Worm (Caenorhabditis elegans): ENCODE data around the gene melo-3.

DNA sequence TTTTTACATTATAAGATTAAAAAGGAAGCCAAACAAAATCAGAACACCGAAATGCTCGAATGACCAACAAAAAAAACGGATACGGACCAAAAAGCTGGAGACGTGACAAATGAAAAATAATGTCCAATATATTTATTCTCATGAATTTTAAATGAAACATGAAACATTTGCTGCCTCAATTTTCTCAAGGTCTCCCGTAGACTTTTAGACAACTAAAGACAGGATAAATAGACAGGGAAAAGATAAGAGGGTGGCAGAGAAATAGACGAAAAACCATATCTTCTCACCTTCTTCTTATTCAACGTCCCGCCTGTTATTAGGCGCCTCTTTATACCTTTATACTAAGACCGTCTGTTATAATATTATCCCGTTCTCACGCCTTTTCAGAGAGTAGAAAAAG is 20.9 kb downstream of the melo-3 start:
- no peak for TF ChIP-seq nhr-23 (tag; optimal IDR thresholded peaks at IDR 0.05)
- no peak for TF ChIP-seq fkh-10 (GFP tag; optimal IDR thresholded peaks at IDR 0.05)
- TF ChIP-seq pha-4 (tag; optimal IDR thresholded peaks at IDR 0.05), result no peak
- no peak for TF ChIP-seq nhr-11 (tag; optimal IDR thresholded peaks at IDR 0.05)
- no peak for TF ChIP-seq aly-2 (tag; optimal IDR thresholded peaks at IDR 0.05)
- TF ChIP-seq nhr-237 (tag; optimal IDR thresholded peaks at IDR 0.05), result no peak
- no peak for TF ChIP-seq mdl-1 (tag; optimal IDR thresholded peaks at IDR 0.05)
- TF ChIP-seq eor-1 (tag; optimal IDR thresholded peaks at IDR 0.05), result no peak
- TF ChIP-seq zag-1 (tag; optimal IDR thresholded peaks at IDR 0.05), result no peak

Measured in whole organism, L3 larva.